Worm (Caenorhabditis elegans): ENCODE data around the gene scp-1.

DNA sequence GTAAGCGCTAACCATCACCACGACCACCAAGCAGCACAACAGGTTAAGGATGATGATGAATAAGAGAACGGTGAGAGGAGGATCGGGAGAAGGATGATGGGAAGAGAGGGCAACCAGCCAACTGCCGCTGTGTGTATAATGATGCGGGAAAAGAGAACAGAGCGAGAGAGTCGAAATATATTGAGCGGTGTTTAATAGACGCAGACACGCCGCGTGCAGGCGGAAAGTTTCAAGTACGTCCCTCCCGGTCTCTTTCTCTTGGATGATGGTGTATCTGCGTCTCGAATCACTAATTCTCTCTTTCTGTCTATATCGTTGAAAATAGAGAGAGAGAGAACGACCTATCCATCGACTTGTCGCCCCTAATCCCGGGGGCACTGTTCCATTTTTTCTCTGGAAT is 22.9 kb downstream of the scp-1 start:
- TF ChIP-seq fkh-10 (GFP tag; optimal IDR thresholded peaks at IDR 0.05) (no peak), nhr-11 (tag; optimal IDR thresholded peaks at IDR 0.05) (no peak), ceh-19 (GFP tag; optimal IDR thresholded peaks at IDR 0.05) (peak; percentile 32), mec-3 (tag; optimal IDR thresholded peaks at IDR 0.05; ENCODE audit: borderline replicate concordance) (no peak), tbx-2 (tag; optimal IDR thresholded peaks at IDR 0.05) (peak; percentile 38), elt-2 (tag; optimal IDR thresholded peaks at IDR 0.05) (no peak), sdc-2 (tag; optimal IDR thresholded peaks at IDR 0.05) (no peak), sox-4 (tag; optimal IDR thresholded peaks at IDR 0.05) (no peak)

Measured in whole organism, late embryonic.